Worm (Caenorhabditis elegans) whole organism, midembryonic: ENCODE data around the gene flp-16.
A peak's percentile ranks its signal among the peaks of the same experiment; 100 is the strongest.

Experiments
- T22C8.4 ChIP-seq: fragments of 200-800 bp; sonication (Bioruptor generic); IDR thresholded peaks from 2 replicates; pipeline ENCODE4 v1.3.6; 2022; ENCODE audit warnings: missing genetic modification characterization, missing compliant biosample characterization
- cog-1 ChIP-seq: sonication (generic microtip); optimal IDR thresholded peaks from 2 replicates; lab custom pipeline; 2016; ENCODE audit warnings: missing genetic modification characterization, missing compliant biosample characterization
- flt-1 ChIP-seq: fragments of 200-800 bp; sonication (Bioruptor generic); IDR thresholded peaks from 2 replicates; pipeline ENCODE4 v1.3.6; 2022; ENCODE audit warnings: missing genetic modification characterization, missing compliant biosample characterization
- klf-2 ChIP-seq: fragments of 200-800 bp; sonication (Bioruptor generic); conservative IDR thresholded peaks from 2 replicates; pipeline ENCODE4 v1.3.6; 2022; ENCODE audit warnings: missing genetic modification reagents, missing genetic modification characterization, missing compliant biosample characterization
- med-1 ChIP-seq: sonication (generic microtip); optimal IDR thresholded peaks from 2 replicates; lab custom pipeline; 2017; ENCODE audit warnings: missing genetic modification characterization, mild to moderate bottlenecking, missing compliant biosample characterization, antibody characterized with exemption, missing genetic modification reagents; ENCODE audit not compliant: insufficient read depth
- ref-1 ChIP-seq: fragments of 200-800 bp; sonication (Bioruptor generic); conservative IDR thresholded peaks from 2 replicates; pipeline ENCODE4 v1.3.6; 2022; ENCODE audit warnings: missing genetic modification reagents, missing genetic modification characterization, missing compliant biosample characterization
- tab-1 ChIP-seq: fragments of 200-800 bp; sonication (Bioruptor generic); IDR thresholded peaks from 2 replicates; pipeline ENCODE4 v1.3.6; 2022; ENCODE audit warnings: missing genetic modification characterization, missing compliant biosample characterization
- ztf-23 ChIP-seq: fragments of 200-800 bp; sonication (Bioruptor generic); IDR thresholded peaks from 2 replicates; pipeline ENCODE4 v1.3.6; 2022; ENCODE audit warnings: missing genetic modification reagents, missing genetic modification characterization, missing compliant biosample characterization
- ztf-29 ChIP-seq: fragments of 200-800 bp; sonication (Bioruptor generic); IDR thresholded peaks from 2 replicates; pipeline ENCODE4 v1.3.6; 2022; ENCODE audit warnings: missing genetic modification reagents, missing genetic modification characterization, missing compliant biosample characterization

The flp-16 gene

DNA sequence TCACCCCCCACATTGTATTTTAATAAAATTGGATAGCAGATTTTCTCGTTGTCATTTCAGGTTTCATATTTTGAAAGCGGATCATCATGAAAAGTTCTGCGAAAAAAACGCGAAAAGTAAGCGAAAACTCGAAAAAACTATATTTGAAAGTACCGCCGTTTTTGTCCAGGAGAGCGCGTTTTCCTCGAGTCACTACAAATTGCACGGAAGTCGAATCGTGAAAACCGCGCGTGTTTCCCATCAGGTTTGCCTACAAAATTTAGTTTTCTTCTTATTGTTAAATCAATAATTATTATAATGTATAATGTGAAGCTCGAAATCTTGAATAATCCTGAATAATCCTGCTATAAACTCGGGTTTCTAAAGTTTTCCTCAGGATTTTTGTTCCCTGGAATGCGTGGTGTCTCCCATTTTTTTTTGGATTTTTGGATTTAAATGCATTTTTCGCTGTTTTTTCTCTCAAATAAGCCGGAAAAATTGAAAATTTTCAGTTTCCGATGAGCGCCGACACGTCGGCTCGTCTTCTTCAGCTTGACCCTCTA is 35.4 kb upstream of the flp-16 start, which contains the start of gene btf-1:
Gene btf-1 (plus strand): TSS at position 492 of the 542 bp plus-strand sequence.
- TF ChIP-seq med-1 (GFP tag; lab: Kevin White, UChicago), result no peak
- TF ChIP-seq tab-1 (GFP tag; lab: Robert Waterston, UW), result no peak
- peak; percentile 73 for TF ChIP-seq cog-1 (tag; lab: Kevin White, UChicago)
- TF ChIP-seq ztf-29 (GFP tag; lab: Robert Waterston, UW), result no peak
- TF ChIP-seq ref-1 (GFP tag; lab: Robert Waterston, UW), result no peak
- peak; percentile 67; the same call in 1 of the 2 replicates for TF ChIP-seq ztf-23 (GFP tag; lab: Robert Waterston, UW)
- TF ChIP-seq T22C8.4 (GFP tag; lab: Robert Waterston, UW), result no peak
- peak; percentile 49; the same call in 1 of the 2 replicates for TF ChIP-seq flt-1
- TF ChIP-seq klf-2 (GFP tag; lab: Robert Waterston, UW), result peak; percentile 49; the same call in 1 of the 2 replicates

DNA sequence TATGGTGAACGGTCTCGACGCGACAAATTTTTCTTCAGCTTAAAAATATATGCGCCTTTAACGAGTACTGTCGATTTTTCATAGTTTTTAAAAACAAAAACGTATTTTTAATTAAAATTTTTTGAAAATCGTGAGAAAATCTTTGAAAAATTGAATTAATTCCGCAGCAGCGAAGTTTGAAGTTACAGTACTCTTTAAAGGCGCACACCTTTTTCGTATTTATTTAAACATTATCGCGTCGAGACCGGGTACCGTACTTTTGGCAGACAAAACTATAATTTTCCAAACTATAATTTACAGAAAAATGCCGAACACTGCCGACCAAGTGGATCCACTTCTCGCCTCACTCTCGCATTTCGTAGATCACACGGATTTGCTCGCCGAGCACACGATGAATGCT is 19.3 kb upstream of the flp-16 start, which contains the start of gene F15D4.2:
Gene F15D4.2 (plus strand): TSS at position 301 of the 400 bp plus-strand sequence.
- TF ChIP-seq ztf-23 (GFP tag; lab: Robert Waterston, UW) (no peak), ztf-29 (GFP tag; lab: Robert Waterston, UW) (no peak), flt-1 (no peak), T22C8.4 (GFP tag; lab: Robert Waterston, UW) (no peak), med-1 (GFP tag; lab: Kevin White, UChicago) (no peak), klf-2 (GFP tag; lab: Robert Waterston, UW) (no peak), tab-1 (GFP tag; lab: Robert Waterston, UW) (no peak), cog-1 (tag; lab: Kevin White, UChicago) (no peak), ref-1 (GFP tag; lab: Robert Waterston, UW) (no peak)

ce11 chrII:13219373-13219772 is 15.7 kb upstream of the flp-16 start:
- no peak for TF ChIP-seq T22C8.4 (GFP tag; lab: Robert Waterston, UW)
- TF ChIP-seq tab-1 (GFP tag; lab: Robert Waterston, UW), result no peak
- no peak for TF ChIP-seq med-1 (GFP tag; lab: Kevin White, UChicago)
- TF ChIP-seq ztf-23 (GFP tag; lab: Robert Waterston, UW), result no peak
- no peak for TF ChIP-seq ref-1 (GFP tag; lab: Robert Waterston, UW)
- TF ChIP-seq ztf-29 (GFP tag; lab: Robert Waterston, UW), result no peak
- no peak for TF ChIP-seq cog-1 (tag; lab: Kevin White, UChicago)
- no peak for TF ChIP-seq klf-2 (GFP tag; lab: Robert Waterston, UW)
- TF ChIP-seq flt-1, result no peak

- TF ChIP-seq med-1 (GFP tag; lab: Kevin White, UChicago), result no peak
- TF ChIP-seq T22C8.4 (GFP tag; lab: Robert Waterston, UW), result no peak
- TF ChIP-seq klf-2 (GFP tag; lab: Robert Waterston, UW), result no peak
- TF ChIP-seq ztf-29 (GFP tag; lab: Robert Waterston, UW), result no peak
- no peak for TF ChIP-seq ztf-23 (GFP tag; lab: Robert Waterston, UW)
- TF ChIP-seq flt-1, result no peak
- no peak for TF ChIP-seq cog-1 (tag; lab: Kevin White, UChicago)
- TF ChIP-seq tab-1 (GFP tag; lab: Robert Waterston, UW), result no peak
- TF ChIP-seq ref-1 (GFP tag; lab: Robert Waterston, UW), result no peak
Measured at ce11 chrII:13230489-13231196, 4.5 kb upstream of the flp-16 start.

ce11 chrII:13233712-13234111 is 1.4 kb upstream of the flp-16 start:
- TF ChIP-seq tab-1 (GFP tag; lab: Robert Waterston, UW) (no peak), flt-1 (no peak), T22C8.4 (GFP tag; lab: Robert Waterston, UW) (no peak), med-1 (GFP tag; lab: Kevin White, UChicago) (no peak), ztf-29 (GFP tag; lab: Robert Waterston, UW) (no peak), ztf-23 (GFP tag; lab: Robert Waterston, UW) (no peak), klf-2 (GFP tag; lab: Robert Waterston, UW) (no peak), ref-1 (GFP tag; lab: Robert Waterston, UW) (no peak), cog-1 (tag; lab: Kevin White, UChicago) (no peak)

DNA sequence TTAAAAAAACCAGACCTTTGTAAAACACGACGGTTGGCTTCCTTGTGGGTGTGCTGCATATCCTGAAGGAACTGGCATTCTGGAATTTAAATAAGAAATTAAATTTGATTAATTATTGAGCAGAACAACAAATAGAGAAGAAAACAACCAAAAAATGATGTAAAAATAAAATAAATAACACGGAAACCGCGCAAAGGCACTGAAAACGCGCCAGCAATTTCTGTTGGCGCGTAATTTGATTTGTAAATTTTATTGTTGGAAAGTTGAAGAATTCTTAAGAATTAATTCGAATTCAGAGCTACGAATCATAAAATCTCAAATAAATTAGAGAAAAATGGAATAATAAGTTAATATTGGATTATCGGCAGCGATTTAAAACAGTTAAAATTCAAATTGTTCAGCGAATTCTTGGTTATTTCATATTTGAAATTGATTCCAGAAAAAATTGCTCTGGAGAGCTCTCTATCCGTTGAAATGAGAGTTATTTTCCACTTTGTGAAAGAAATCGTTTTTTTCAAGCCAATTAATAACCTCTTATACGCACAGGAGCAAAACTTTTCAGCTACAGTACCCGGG is 2.8 kb downstream of the flp-16 start, which contains the start of gene romo-1:
Gene romo-1 (minus strand): TSS at position 79 of the 576 bp plus-strand sequence.
- TF ChIP-seq flt-1, result no peak
- TF ChIP-seq T22C8.4 (GFP tag; lab: Robert Waterston, UW), result no peak
- no peak for TF ChIP-seq med-1 (GFP tag; lab: Kevin White, UChicago)
- TF ChIP-seq ztf-23 (GFP tag; lab: Robert Waterston, UW), result no peak
- no peak for TF ChIP-seq tab-1 (GFP tag; lab: Robert Waterston, UW)
- TF ChIP-seq ref-1 (GFP tag; lab: Robert Waterston, UW), result no peak
- TF ChIP-seq cog-1 (tag; lab: Kevin White, UChicago), result no peak
- TF ChIP-seq klf-2 (GFP tag; lab: Robert Waterston, UW), result no peak
- TF ChIP-seq ztf-29 (GFP tag; lab: Robert Waterston, UW), result no peak

DNA sequence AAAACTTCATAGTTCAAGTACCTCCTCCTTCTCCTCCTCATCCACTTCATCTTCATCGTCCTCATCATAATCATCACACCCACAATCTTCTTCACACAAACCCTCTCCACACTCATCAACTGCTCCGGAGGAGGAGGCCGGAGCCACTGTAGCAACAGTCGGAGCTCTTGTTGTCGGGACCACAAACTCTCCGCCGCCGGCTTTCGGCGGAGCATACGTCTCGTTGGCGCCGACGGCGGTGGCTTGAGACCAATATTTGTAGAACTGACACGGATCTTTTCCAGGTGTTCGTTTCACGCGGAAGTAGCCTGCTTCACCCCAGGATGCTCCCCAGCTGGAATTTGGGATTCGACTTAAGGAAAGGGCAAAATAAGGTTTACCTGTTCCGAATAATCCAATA is 4.5 kb downstream of the flp-16 start:
- TF ChIP-seq cog-1 (tag; lab: Kevin White, UChicago), result no peak
- TF ChIP-seq klf-2 (GFP tag; lab: Robert Waterston, UW), result no peak
- TF ChIP-seq ztf-23 (GFP tag; lab: Robert Waterston, UW), result no peak
- no peak for TF ChIP-seq tab-1 (GFP tag; lab: Robert Waterston, UW)
- no peak for TF ChIP-seq ref-1 (GFP tag; lab: Robert Waterston, UW)
- no peak for TF ChIP-seq med-1 (GFP tag; lab: Kevin White, UChicago)
- TF ChIP-seq T22C8.4 (GFP tag; lab: Robert Waterston, UW), result no peak
- no peak for TF ChIP-seq ztf-29 (GFP tag; lab: Robert Waterston, UW)
- TF ChIP-seq flt-1, result no peak

DNA sequence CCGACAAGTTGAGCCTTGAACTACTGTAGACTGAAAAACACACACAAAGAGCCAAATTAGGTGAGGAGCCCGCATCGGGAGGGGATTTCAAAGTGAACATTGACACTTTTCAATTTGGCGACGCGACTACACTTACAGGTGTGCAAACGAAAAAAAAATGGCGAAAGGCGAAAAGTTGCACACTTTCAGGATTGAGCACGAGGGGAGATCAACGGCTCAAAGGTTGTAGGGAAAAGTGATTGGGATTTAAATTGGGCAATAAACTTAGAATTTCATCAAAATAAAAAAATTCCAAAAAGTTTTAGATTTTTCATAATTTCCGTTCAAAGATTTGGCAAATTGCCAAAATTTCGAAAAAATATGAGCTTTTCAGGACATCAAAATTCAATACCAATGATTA is 7.9 kb downstream of the flp-16 start, which contains the start of gene F15D4.4:
Gene F15D4.4 (minus strand): TSS at position 101 of the 400 bp plus-strand sequence.
- TF ChIP-seq tab-1 (GFP tag; lab: Robert Waterston, UW) (no peak), ztf-23 (GFP tag; lab: Robert Waterston, UW) (no peak), med-1 (GFP tag; lab: Kevin White, UChicago) (no peak), klf-2 (GFP tag; lab: Robert Waterston, UW) (no peak), cog-1 (tag; lab: Kevin White, UChicago) (no peak), ref-1 (GFP tag; lab: Robert Waterston, UW) (no peak), flt-1 (no peak), ztf-29 (GFP tag; lab: Robert Waterston, UW) (no peak), T22C8.4 (GFP tag; lab: Robert Waterston, UW) (no peak)
